Worm (Caenorhabditis elegans) whole organism, L3 larva: Measurements from ENCODE around the gene F28C6.8.
A peak's percentile ranks its signal among the peaks of the same experiment; 100 is the strongest.

Experiments
- egl-5 ChIP-seq: fragments of 150-350 bp; optimal IDR thresholded peaks from 2 replicates; lab custom pipeline; 2017; ENCODE audit warnings: missing biosample characterization, missing genetic modification reagents, missing genetic modification characterization, inconsistent platforms
- elt-2 ChIP-seq: sonication (generic microtip); optimal IDR thresholded peaks from 2 replicates; lab custom pipeline; 2016; ENCODE audit warnings: missing genetic modification reagents, mild to moderate bottlenecking, missing genetic modification characterization, missing compliant biosample characterization
- eor-1 ChIP-seq, 2 experiments: fragments of 150-350 bp; optimal IDR thresholded peaks; 2 replicates each; lab custom pipeline; 2014 to 2018; ENCODE audit warnings: missing biosample characterization in 2 of 2, missing genetic modification characterization in 2 of 2
- pha-4 ChIP-seq: fragments of 150-350 bp; optimal IDR thresholded peaks from 2 replicates; lab custom pipeline; 2014; ENCODE audit warnings: missing biosample characterization, missing genetic modification reagents, missing genetic modification characterization

F28C6.8 gene

ce11 chrII:8650644-8651159 lies 44.1 kb downstream of the F28C6.8 start, which contains the start of gene pyr-1:
pyr-1 (plus strand) TSS chrII:8651109.
- TF ChIP-seq egl-5 (tag; lab: Kevin White, UChicago) (peak; percentile 58), eor-1 (tag; optimal IDR thresholded peaks at IDR 0.05; lab: Kevin White, UChicago) (no peak), pha-4 (tag; lab: Kevin White, UChicago) (peak; percentile 91), elt-2 (peak; percentile 9)
